Fruit fly (Drosophila melanogaster) whole organism, embryonic: ENCODE data around the gene CG12640.

Experiments used
- Atf6 ChIP-seq: fragments of 200-800 bp; sonication (Bioruptor generic); IDR thresholded peaks from 2 replicates; pipeline ENCODE4 v1.3.6; 2022; ENCODE audit warnings: missing biosample characterization, missing genetic modification characterization
- Blimp-1 ChIP-seq: fragments of 200-800 bp; sonication (Bioruptor generic); optimal IDR thresholded peaks from 3 replicates; lab custom pipeline; 2018; ENCODE audit warnings: missing biosample characterization, missing genetic modification characterization, mild to moderate bottlenecking, moderate library complexity, missing genetic modification reagents
- CG10321 ChIP-seq: fragments of 200-800 bp; sonication (Bioruptor generic); IDR thresholded peaks from 2 replicates; pipeline ENCODE4 v1.3.6; 2022; ENCODE audit warnings: missing biosample characterization, missing genetic modification characterization
- CG12071 ChIP-seq: fragments of 200-800 bp; sonication (Bioruptor generic); optimal IDR thresholded peaks from 3 replicates; lab custom pipeline; 2018; ENCODE audit warnings: missing biosample characterization, mild to moderate bottlenecking, missing genetic modification characterization
- CG12391 ChIP-seq: fragments of 200-800 bp; sonication (Bioruptor generic); optimal IDR thresholded peaks from 3 replicates; lab custom pipeline; 2018; ENCODE audit warnings: missing biosample characterization, mild to moderate bottlenecking, missing genetic modification characterization, moderate library complexity
- CG14014 ChIP-seq: fragments of 200-800 bp; sonication (Bioruptor generic); IDR thresholded peaks from 2 replicates; pipeline ENCODE4 v1.3.6; 2022; ENCODE audit warnings: missing biosample characterization, missing genetic modification characterization
- CG15011 ChIP-seq: fragments of 200-800 bp; sonication (Bioruptor generic); optimal IDR thresholded peaks from 3 replicates; lab custom pipeline; 2018; ENCODE audit warnings: missing biosample characterization, mild to moderate bottlenecking, missing genetic modification characterization
- CG15479 ChIP-seq: fragments of 200-800 bp; sonication (Bioruptor generic); optimal IDR thresholded peaks from 3 replicates; lab custom pipeline; 2019; ENCODE audit warnings: missing biosample characterization, mild to moderate bottlenecking, missing genetic modification characterization, moderate library complexity
- CG17829 ChIP-seq: fragments of 200-800 bp; optimal IDR thresholded peaks from 2 replicates; lab custom pipeline; 2019; ENCODE audit warnings: missing biosample characterization, mild to moderate bottlenecking, missing genetic modification characterization, moderate library complexity
- CG1832 ChIP-seq: fragments of 200-800 bp; sonication (Bioruptor generic); optimal IDR thresholded peaks from 2 replicates; lab custom pipeline; 2017; ENCODE audit warnings: missing biosample characterization, mild to moderate bottlenecking, missing genetic modification characterization, inconsistent platforms
- CG2116 ChIP-seq: fragments of 200-800 bp; sonication (Bioruptor generic); optimal IDR thresholded peaks from 3 replicates; lab custom pipeline; 2018; ENCODE audit warnings: missing biosample characterization, mild to moderate bottlenecking, missing genetic modification characterization
- CG34376 ChIP-seq: fragments of 200-800 bp; sonication (Bioruptor generic); optimal IDR thresholded peaks from 2 replicates; lab custom pipeline; 2018; ENCODE audit warnings: missing biosample characterization, mild to moderate bottlenecking, missing genetic modification characterization
- CG42726 ChIP-seq: fragments of 200-800 bp; sonication (Bioruptor generic); IDR thresholded peaks from 2 replicates; pipeline ENCODE4 v1.3.6; 2022; ENCODE audit warnings: missing biosample characterization, missing genetic modification characterization; ENCODE audit not compliant: partially characterized antibody
- CG4360 ChIP-seq: fragments of 200-800 bp; sonication (Bioruptor generic); IDR thresholded peaks from 2 replicates; pipeline ENCODE4 v1.3.6; 2022; ENCODE audit warnings: missing biosample characterization, missing genetic modification characterization
- CG4820 ChIP-seq: fragments of 200-800 bp; sonication (Bioruptor generic); optimal IDR thresholded peaks from 3 replicates; lab custom pipeline; 2016; ENCODE audit warnings: missing biosample characterization, missing genetic modification characterization
- CG8290 ChIP-seq, 3 experiments: fragments of 200-800 bp; sonication (Bioruptor generic); optimal IDR thresholded peaks; 2 replicates each; lab custom pipeline; 2016 to 2019; ENCODE audit warnings: missing biosample characterization in 3 of 3, missing genetic modification characterization in 3 of 3, mild to moderate bottlenecking in 2 of 3, moderate library complexity in 1 of 3
- CG8478 ChIP-seq: fragments of >200 bp; optimal IDR thresholded peaks from 2 replicates; lab custom pipeline; 2018
- CG9797 ChIP-seq: fragments of 200-800 bp; sonication (Bioruptor generic); optimal IDR thresholded peaks from 3 replicates; lab custom pipeline; 2018; ENCODE audit warnings: missing biosample characterization, mild to moderate bottlenecking, missing genetic modification characterization
- Camta ChIP-seq: fragments of 200-800 bp; sonication (Bioruptor generic); optimal IDR thresholded peaks from 2 replicates; lab custom pipeline; 2016; ENCODE audit warnings: missing biosample characterization, missing genetic modification characterization
- D19B ChIP-seq: fragments of 200-800 bp; sonication (Bioruptor generic); optimal IDR thresholded peaks from 2 replicates; lab custom pipeline; 2017; ENCODE audit warnings: missing biosample characterization, mild to moderate bottlenecking, missing genetic modification characterization
- Dip3 ChIP-seq: fragments of 200-800 bp; sonication (Bioruptor generic); optimal IDR thresholded peaks from 3 replicates; lab custom pipeline; 2016; ENCODE audit warnings: missing biosample characterization, missing genetic modification characterization
- E2f2 ChIP-seq: fragments of 200-800 bp; sonication (Bioruptor generic); IDR thresholded peaks from 2 replicates; pipeline ENCODE4 v1.3.6; 2022; ENCODE audit warnings: missing biosample characterization, missing genetic modification characterization
- Fer2 ChIP-seq: fragments of 200-800 bp; sonication (Bioruptor generic); optimal IDR thresholded peaks from 2 replicates; lab custom pipeline; 2018; ENCODE audit warnings: missing biosample characterization, mild to moderate bottlenecking, missing genetic modification characterization, moderate library complexity
- MBD-R2 ChIP-seq: fragments of 200-800 bp; sonication (Bioruptor generic); IDR thresholded peaks from 2 replicates; pipeline ENCODE4 v1.3.6; 2022; ENCODE audit warnings: missing biosample characterization, missing genetic modification characterization
- MESR4 ChIP-seq: fragments of 200-800 bp; sonication (Bioruptor generic); optimal IDR thresholded peaks from 2 replicates; lab custom pipeline; 2018; ENCODE audit warnings: missing biosample characterization, mild to moderate bottlenecking, missing genetic modification characterization, moderate library complexity
- Myb ChIP-seq: fragments of 200-800 bp; sonication (Bioruptor generic); optimal IDR thresholded peaks from 2 replicates; lab custom pipeline; 2016; ENCODE audit warnings: missing biosample characterization, missing genetic modification characterization
- Nf-YC ChIP-seq: fragments of 200-800 bp; optimal IDR thresholded peaks from 3 replicates; lab custom pipeline; 2019; ENCODE audit warnings: missing biosample characterization, mild to moderate bottlenecking, missing genetic modification characterization, moderate library complexity
- Pdp1 ChIP-seq, 2 experiments: fragments of 200-800 bp; sonication (Bioruptor generic); optimal IDR thresholded peaks; 3 replicates each; lab custom pipeline; 2016; ENCODE audit warnings: missing biosample characterization in 2 of 2, missing genetic modification characterization in 2 of 2, mild to moderate bottlenecking in 1 of 2, moderate library complexity in 1 of 2
- Sin3A ChIP-seq: fragments of >200 bp; optimal IDR thresholded peaks from 2 replicates; lab custom pipeline; 2018
- Sry-δ ChIP-seq: fragments of 200-800 bp; sonication (Bioruptor generic); optimal IDR thresholded peaks from 2 replicates; lab custom pipeline; 2016; ENCODE audit warnings: missing biosample characterization, missing genetic modification characterization
- Trl ChIP-seq, 3 experiments: fragments of >200 bp in 2 of 3; fragments of 200-800 bp in 1 of 3; sonication (Bioruptor generic) in 1 of 3; optimal IDR thresholded peaks; 2 replicates in 1 of 3; 3 replicates in 2 of 3; lab custom pipeline; 2016 to 2017; ENCODE audit warnings: missing biosample characterization in 1 of 3, missing genetic modification characterization in 1 of 3
- YL-1 ChIP-seq: fragments of 200-800 bp; sonication (Bioruptor generic); optimal IDR thresholded peaks from 3 replicates; lab custom pipeline; 2017; ENCODE audit warnings: missing biosample characterization, mild to moderate bottlenecking, missing genetic modification characterization
- chif ChIP-seq, 2 experiments: fragments of 200-800 bp; sonication (Bioruptor generic); optimal IDR thresholded peaks; 3 replicates each; lab custom pipeline; 2016; ENCODE audit warnings: missing biosample characterization in 2 of 2, missing genetic modification characterization in 2 of 2
- chn ChIP-seq: fragments of 200-800 bp; sonication (Bioruptor generic); optimal IDR thresholded peaks from 2 replicates; lab custom pipeline; 2016; ENCODE audit warnings: missing biosample characterization, missing genetic modification characterization
- dimm ChIP-seq: fragments of 200-800 bp; sonication (Bioruptor generic); IDR thresholded peaks from 2 replicates; pipeline ENCODE4 v1.3.6; 2022; ENCODE audit warnings: missing biosample characterization, missing genetic modification characterization
- dm ChIP-seq: fragments of 200-800 bp; sonication (Bioruptor generic); optimal IDR thresholded peaks from 3 replicates; lab custom pipeline; 2016; ENCODE audit warnings: missing biosample characterization, missing genetic modification characterization
- emc ChIP-seq: fragments of 200-800 bp; sonication (Bioruptor generic); optimal IDR thresholded peaks from 2 replicates; lab custom pipeline; 2016; ENCODE audit warnings: missing biosample characterization, missing genetic modification characterization
- gcm2 ChIP-seq: fragments of 200-800 bp; sonication (Bioruptor generic); optimal IDR thresholded peaks from 2 replicates; lab custom pipeline; 2016; ENCODE audit warnings: missing biosample characterization, missing genetic modification characterization
- inv ChIP-seq: fragments of 200-800 bp; sonication (Bioruptor generic); IDR thresholded peaks from 2 replicates; pipeline ENCODE4 v1.3.6; 2022; ENCODE audit warnings: missing biosample characterization, missing genetic modification characterization; ENCODE audit not compliant: partially characterized antibody
- mam ChIP-seq: fragments of 200-800 bp; sonication (Bioruptor generic); optimal IDR thresholded peaks from 3 replicates; lab custom pipeline; 2016; ENCODE audit warnings: missing biosample characterization, missing genetic modification characterization
- pzg ChIP-seq: fragments of 200-800 bp; sonication (Bioruptor generic); optimal IDR thresholded peaks from 3 replicates; lab custom pipeline; 2018; ENCODE audit warnings: missing biosample characterization, mild to moderate bottlenecking, missing genetic modification characterization, moderate library complexity
- ro ChIP-seq: fragments of 200-800 bp; sonication (Bioruptor generic); IDR thresholded peaks from 2 replicates; pipeline ENCODE4 v1.3.6; 2022; ENCODE audit warnings: missing biosample characterization, missing genetic modification characterization
- slbo ChIP-seq: fragments of 200-800 bp; sonication (Bioruptor generic); IDR thresholded peaks from 2 replicates; pipeline ENCODE4 v1.3.6; 2022; ENCODE audit warnings: missing biosample characterization, missing genetic modification characterization
- sna ChIP-seq: fragments of 200-800 bp; sonication (Bioruptor generic); IDR thresholded peaks from 2 replicates; pipeline ENCODE4 v1.3.6; 2022; ENCODE audit warnings: missing biosample characterization, missing genetic modification characterization; ENCODE audit not compliant: partially characterized antibody
- sqz ChIP-seq: fragments of 200-800 bp; sonication (Bioruptor generic); optimal IDR thresholded peaks from 3 replicates; lab custom pipeline; 2018; ENCODE audit warnings: missing biosample characterization, mild to moderate bottlenecking, missing genetic modification characterization
- tio ChIP-seq: fragments of 200-800 bp; sonication (Bioruptor generic); optimal IDR thresholded peaks from 2 replicates; lab custom pipeline; 2017; ENCODE audit warnings: missing biosample characterization, missing genetic modification characterization, inconsistent platforms
- trh ChIP-seq: fragments of 200-800 bp; sonication (Bioruptor generic); optimal IDR thresholded peaks from 2 replicates; lab custom pipeline; 2016; ENCODE audit warnings: missing biosample characterization, missing genetic modification characterization
- tup ChIP-seq: fragments of 200-800 bp; sonication (Bioruptor generic); optimal IDR thresholded peaks from 2 replicates; lab custom pipeline; 2016; ENCODE audit warnings: missing biosample characterization, mild to moderate bottlenecking, missing genetic modification characterization, moderate library complexity
- usp ChIP-seq: fragments of >200 bp; optimal IDR thresholded peaks from 2 replicates; lab custom pipeline; 2017; ENCODE audit warnings: missing biosample characterization, missing genetic modification characterization
- zfh1 ChIP-seq: fragments of 200-800 bp; sonication (Bioruptor generic); IDR thresholded peaks from 3 replicates; pipeline ENCODE4 v1.3.6; 2022; ENCODE audit warnings: missing biosample characterization, missing genetic modification characterization

CG12640 gene

dm6 chrX:10474213-10474540 lies 41.6 kb upstream of the CG12640 start:
- TF ChIP-seq CG8478 (lab: Kevin White, UChicago) = peak; percentile 77
- peak; percentile 84 for TF ChIP-seq CG10321 (GFP tag; lab: Robert Waterston, UW)
- peak; percentile 29 for TF ChIP-seq sqz (GFP tag; lab: Kevin White, UChicago)
- peak; percentile 91 for TF ChIP-seq CG1832 (GFP tag; lab: Kevin White, UChicago)
- TF ChIP-seq CG4820 (GFP tag; lab: Kevin White, UChicago) = no peak
- TF ChIP-seq CG15479 (GFP tag; lab: Kevin White, UChicago) = peak; percentile 73
- no peak for TF ChIP-seq ro
- TF ChIP-seq Nf-YC = no peak
- no peak for TF ChIP-seq Blimp-1
- no peak for TF ChIP-seq Sin3A
- TF ChIP-seq Trl (optimal IDR thresholded peaks at IDR 0.05; lab: Kevin White, UChicago) = peak in 1 of 2 experiments; percentile 63
- TF ChIP-seq Trl (GFP tag; optimal IDR thresholded peaks at IDR 0.05; lab: Kevin White, UChicago) = no peak
- TF ChIP-seq gcm2 = no peak
- no peak for TF ChIP-seq CG42726 (GFP tag; lab: Robert Waterston, UW)
- no peak for TF ChIP-seq CG14014
- no peak for TF ChIP-seq tup (GFP tag; lab: Kevin White, UChicago)
- no peak for TF ChIP-seq usp
- TF ChIP-seq emc (GFP tag; lab: Kevin White, UChicago) = no peak
- no peak for TF ChIP-seq CG34376 (GFP tag; lab: Kevin White, UChicago)
- TF ChIP-seq chn (GFP tag; lab: Kevin White, UChicago) = peak; percentile 27
- TF ChIP-seq Fer2 (tag; lab: Kevin White, UChicago) = no peak
- no peak for TF ChIP-seq Atf6 (GFP tag; lab: Robert Waterston, UW)
- TF ChIP-seq Camta = no peak
- TF ChIP-seq tio (GFP tag; lab: Kevin White, UChicago) = no peak
- TF ChIP-seq CG4360 (GFP tag; lab: Robert Waterston, UW) = peak; percentile 11; the same call in 1 of the 2 replicates
- no peak for TF ChIP-seq MESR4 (GFP tag; lab: Kevin White, UChicago)
- TF ChIP-seq E2f2 (GFP tag; lab: Robert Waterston, UW) = no peak

- peak; percentile 38 for TF ChIP-seq Myb (GFP tag; lab: Kevin White, UChicago)
- TF ChIP-seq Pdp1 (GFP tag; optimal IDR thresholded peaks at IDR 0.05; lab: Kevin White, UChicago) = no peak
- peak; percentile 41 for TF ChIP-seq YL-1
- peak; percentile 29 for TF ChIP-seq mam (GFP tag; lab: Kevin White, UChicago)
- TF ChIP-seq Dip3 (GFP tag; lab: Kevin White, UChicago) = peak; percentile 14
- TF ChIP-seq CG9797 = peak; percentile 13
- TF ChIP-seq CG17829 = no peak
- TF ChIP-seq CG10321 (GFP tag; lab: Robert Waterston, UW) = peak; percentile 88
- TF ChIP-seq slbo (GFP tag; lab: Robert Waterston, UW) = peak; percentile 48; the same call in 1 of the 2 replicates
- peak; percentile 97 for TF ChIP-seq CG2116
- TF ChIP-seq inv = peak; percentile 53; the same call in 1 of the 2 replicates
- peak; percentile 59 for TF ChIP-seq dm
- TF ChIP-seq CG15011 (GFP tag; lab: Kevin White, UChicago) = no peak
- peak; percentile 64 for TF ChIP-seq Sry-δ (GFP tag; lab: Kevin White, UChicago)
- TF ChIP-seq dimm = no peak
- TF ChIP-seq trh = no peak
- peak; percentile 26; the same call in 1 of the 3 replicates for TF ChIP-seq zfh1
- TF ChIP-seq CG8290 (GFP tag; optimal IDR thresholded peaks at IDR 0.05; lab: Kevin White, UChicago) = peak; percentile 1
- TF ChIP-seq CG8290 (tag; optimal IDR thresholded peaks at IDR 0.05; lab: Kevin White, UChicago) = peak in 1 of 2 experiments; percentile 56
- TF ChIP-seq CG12071 (GFP tag; lab: Kevin White, UChicago) = no peak
- TF ChIP-seq MBD-R2 = peak; percentile 39
- TF ChIP-seq pzg (GFP tag; lab: Kevin White, UChicago) = peak; percentile 58
- peak; percentile 8 for TF ChIP-seq CG12391 (tag; lab: Kevin White, UChicago)
- TF ChIP-seq chif (GFP tag; optimal IDR thresholded peaks at IDR 0.05; lab: Kevin White, UChicago) = peak in 1 of 2 experiments; percentile 2
- TF ChIP-seq D19B = no peak
- 0 out of 2 replicates have a peak, but pooled peaks have one; percentile 49 for TF ChIP-seq sna (GFP tag; lab: Robert Waterston, UW)
Observed at dm6 chrX:10473510-10474212, 41.0 kb upstream of the CG12640 start, which contains the start of gene CG2889. CG2889 (plus strand) TSS chrX:10473938.
